Fruit fly (Drosophila melanogaster) whole organism, pupa: Measurements from ENCODE around the gene CG11626.

ENCODE experiments used
- CG10348 ChIP-seq: fragments of 200-800 bp; sonication (Bioruptor generic); IDR thresholded peaks from 2 replicates; pipeline ENCODE4 v1.3.6; 2022; ENCODE audit warnings: missing biosample characterization, missing genetic modification characterization
- CG13204 ChIP-seq: fragments of 200-800 bp; sonication (Bioruptor generic); optimal IDR thresholded peaks from 2 replicates; lab custom pipeline; 2018; ENCODE audit warnings: missing biosample characterization, mild to moderate bottlenecking, missing genetic modification characterization, moderate library complexity
- CG17806 ChIP-seq: fragments of 200-800 bp; sonication (Bioruptor generic); optimal IDR thresholded peaks from 2 replicates; lab custom pipeline; 2018; ENCODE audit warnings: missing biosample characterization, mild to moderate bottlenecking, missing genetic modification characterization, moderate library complexity
- CG34367 ChIP-seq: fragments of 200-800 bp; sonication (Bioruptor generic); optimal IDR thresholded peaks from 2 replicates; lab custom pipeline; 2018; ENCODE audit warnings: missing biosample characterization, mild to moderate bottlenecking, missing genetic modification characterization
- CG8301 ChIP-seq: fragments of 200-800 bp; sonication (Bioruptor generic); optimal IDR thresholded peaks from 2 replicates; lab custom pipeline; 2018; ENCODE audit warnings: missing biosample characterization, mild to moderate bottlenecking, missing genetic modification characterization
- CG9948 ChIP-seq: fragments of 200-800 bp; sonication (Bioruptor generic); optimal IDR thresholded peaks from 2 replicates; lab custom pipeline; 2018; ENCODE audit warnings: missing biosample characterization, mild to moderate bottlenecking, missing genetic modification characterization, moderate library complexity
- D1 ChIP-seq: fragments of 200-800 bp; sonication (Bioruptor generic); optimal IDR thresholded peaks from 2 replicates; lab custom pipeline; 2018; ENCODE audit warnings: missing biosample characterization, mild to moderate bottlenecking, missing genetic modification characterization, moderate library complexity
- Pif1B ChIP-seq: fragments of 200-800 bp; sonication (Bioruptor generic); optimal IDR thresholded peaks from 3 replicates; lab custom pipeline; 2016; ENCODE audit warnings: missing biosample characterization, missing genetic modification characterization

DNA sequence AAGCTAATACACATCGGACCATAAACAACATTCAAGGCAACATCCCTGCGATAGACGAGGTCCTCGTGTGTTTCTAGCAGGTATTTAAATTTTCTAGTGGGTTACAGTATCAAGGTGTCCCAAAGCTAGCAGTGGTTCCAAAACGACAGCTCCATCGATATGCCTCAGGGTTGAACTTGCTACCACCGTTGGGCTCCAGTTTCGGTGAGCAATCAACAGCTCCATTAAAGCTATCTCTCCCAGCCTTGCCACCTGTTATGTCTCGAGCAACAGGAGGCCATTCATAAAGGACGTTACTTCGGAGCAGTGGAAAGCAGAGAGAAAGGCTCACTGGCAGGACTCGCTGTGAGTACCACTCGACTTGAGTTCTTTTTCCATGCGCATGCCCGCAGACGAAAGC, 1.8 kb upstream of the CG11626 start:
- no peak for TF ChIP-seq CG17806 (tag; lab: Kevin White, UChicago)
- TF ChIP-seq CG34367 (tag; lab: Kevin White, UChicago): no peak
- TF ChIP-seq CG13204: no peak
- TF ChIP-seq CG10348: no peak
- no peak for TF ChIP-seq D1 (tag; lab: Kevin White, UChicago)
- TF ChIP-seq Pif1B: no peak
- no peak for TF ChIP-seq CG9948
- TF ChIP-seq CG8301 (tag; lab: Kevin White, UChicago): no peak
